Worm (Caenorhabditis elegans) whole organism, mixed stage, embryonic: ENCODE measurements around the gene fbxb-64.

ENCODE experiments used
- bed-3 ChIP-seq: fragments of 200-800 bp; sonication (Bioruptor generic); optimal IDR thresholded peaks from 3 replicates; lab custom pipeline; 2018; ENCODE audit warnings: mild to moderate bottlenecking, missing genetic modification characterization, moderate library complexity, missing compliant biosample characterization
- blmp-1 ChIP-seq: fragments of 150-350 bp; optimal IDR thresholded peaks from 2 replicates; lab custom pipeline; 2014; ENCODE audit warnings: missing biosample characterization, missing genetic modification characterization
- lin-13 ChIP-seq: fragments of 150-350 bp; optimal IDR thresholded peaks from 2 replicates; lab custom pipeline; 2014; ENCODE audit warnings: missing biosample characterization, missing genetic modification characterization
- nhr-28 ChIP-seq: fragments of 150-350 bp; optimal IDR thresholded peaks from 2 replicates; lab custom pipeline; 2014; ENCODE audit warnings: missing biosample characterization, missing genetic modification characterization
- nhr-76 ChIP-seq: sonication (generic microtip); optimal IDR thresholded peaks from 2 replicates; lab custom pipeline; 2017; ENCODE audit warnings: missing biosample characterization, missing genetic modification characterization
- sem-2 ChIP-seq: fragments of 200-800 bp; sonication (Bioruptor generic); optimal IDR thresholded peaks from 2 replicates; lab custom pipeline; 2018; ENCODE audit warnings: mild to moderate bottlenecking, missing genetic modification characterization, missing compliant biosample characterization
- unc-39 ChIP-seq: fragments of 150-350 bp; optimal IDR thresholded peaks from 2 replicates; lab custom pipeline; 2014; ENCODE audit warnings: missing biosample characterization, missing genetic modification characterization

DNA sequence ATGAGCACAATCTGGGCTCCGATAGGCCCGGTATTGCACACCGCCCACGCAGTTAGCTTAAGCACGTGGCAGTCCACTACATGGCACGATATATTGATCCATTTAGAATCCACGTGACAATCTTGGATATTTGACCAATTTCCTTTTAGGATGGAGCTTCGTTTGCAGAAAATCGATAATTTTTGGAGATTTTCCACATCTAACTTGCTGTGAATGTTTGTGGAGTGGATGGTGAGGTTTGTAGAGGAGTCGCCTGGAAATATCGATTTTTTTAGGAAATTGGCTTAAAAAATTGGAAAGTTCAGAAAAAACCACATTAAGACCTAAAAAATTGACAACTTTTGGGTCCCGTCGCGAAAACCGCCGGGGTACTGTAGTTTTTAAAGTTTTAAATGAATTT, 24.3 kb downstream of the fbxb-64 start:
- no peak for TF ChIP-seq unc-39
- no peak for TF ChIP-seq sem-2 (GFP tag; lab: Kevin White, UChicago)
- no peak for TF ChIP-seq blmp-1 (tag; lab: Kevin White, UChicago)
- no peak for TF ChIP-seq lin-13 (tag; lab: Kevin White, UChicago)
- no peak for TF ChIP-seq bed-3 (GFP tag; lab: Kevin White, UChicago)
- TF ChIP-seq nhr-76 (tag; lab: Kevin White, UChicago), result no peak
- no peak for TF ChIP-seq nhr-28 (tag; lab: Kevin White, UChicago)
